Fruit fly (Drosophila melanogaster) whole organism, embryonic: ENCODE measurements around the gene Patsas.
A peak's percentile ranks its signal among the peaks of the same experiment; 100 is the strongest.

Experiments used
- Bdp1 ChIP-seq: fragments of 200-800 bp; sonication (Bioruptor generic); optimal IDR thresholded peaks from 3 replicates; lab custom pipeline; 2016; ENCODE audit warnings: missing biosample characterization, missing genetic modification characterization
- Blimp-1 ChIP-seq: fragments of 200-800 bp; sonication (Bioruptor generic); optimal IDR thresholded peaks from 3 replicates; lab custom pipeline; 2018; ENCODE audit warnings: missing biosample characterization, missing genetic modification characterization, mild to moderate bottlenecking, moderate library complexity, missing genetic modification reagents
- CG10267 ChIP-seq: fragments of 200-800 bp; sonication (Bioruptor generic); optimal IDR thresholded peaks from 2 replicates; lab custom pipeline; 2018; ENCODE audit warnings: missing biosample characterization, mild to moderate bottlenecking, missing genetic modification characterization, moderate library complexity
- CG10654 ChIP-seq: fragments of 200-800 bp; sonication (Bioruptor generic); optimal IDR thresholded peaks from 2 replicates; lab custom pipeline; 2016; ENCODE audit warnings: missing biosample characterization, missing genetic modification characterization
- CG10979 ChIP-seq: fragments of 200-800 bp; sonication (Bioruptor generic); optimal IDR thresholded peaks from 2 replicates; lab custom pipeline; 2018; ENCODE audit warnings: missing biosample characterization, mild to moderate bottlenecking, missing genetic modification characterization, moderate library complexity
- CG11247 ChIP-seq: fragments of 200-800 bp; sonication (Bioruptor generic); IDR thresholded peaks from 2 replicates; pipeline ENCODE4 v1.3.6; 2022; ENCODE audit warnings: missing biosample characterization, missing genetic modification characterization
- CG11560 ChIP-seq: fragments of 200-800 bp; sonication (Bioruptor generic); IDR thresholded peaks from 3 replicates; pipeline ENCODE4 v1.3.6; 2022; ENCODE audit warnings: missing biosample characterization, missing genetic modification characterization
- CG12769 ChIP-seq: fragments of 200-800 bp; sonication (Bioruptor generic); optimal IDR thresholded peaks from 2 replicates; lab custom pipeline; 2019; ENCODE audit warnings: missing biosample characterization, mild to moderate bottlenecking, missing genetic modification characterization, moderate library complexity
- CG13123 ChIP-seq: fragments of 200-800 bp; sonication (Bioruptor generic); optimal IDR thresholded peaks from 2 replicates; lab custom pipeline; 2016; ENCODE audit warnings: missing biosample characterization, missing genetic modification characterization
- CG14667 ChIP-seq: fragments of 200-800 bp; sonication (Bioruptor generic); IDR thresholded peaks from 2 replicates; pipeline ENCODE4 v1.3.6; 2022; ENCODE audit warnings: missing biosample characterization, missing genetic modification characterization
- CG14710 ChIP-seq: fragments of 200-800 bp; sonication (Bioruptor generic); optimal IDR thresholded peaks from 3 replicates; lab custom pipeline; 2019; ENCODE audit warnings: missing biosample characterization, mild to moderate bottlenecking, missing genetic modification characterization, moderate library complexity
- CG17361 ChIP-seq: fragments of 200-800 bp; sonication (Bioruptor generic); IDR thresholded peaks from 3 replicates; pipeline ENCODE4 v1.3.6; 2022; ENCODE audit warnings: missing biosample characterization, missing genetic modification characterization
- CG17829 ChIP-seq: fragments of 200-800 bp; optimal IDR thresholded peaks from 2 replicates; lab custom pipeline; 2019; ENCODE audit warnings: missing biosample characterization, mild to moderate bottlenecking, missing genetic modification characterization, moderate library complexity
- CG18619 ChIP-seq: fragments of 200-800 bp; sonication (Bioruptor generic); optimal IDR thresholded peaks from 3 replicates; lab custom pipeline; 2017; ENCODE audit warnings: missing biosample characterization, mild to moderate bottlenecking, missing genetic modification characterization
- CG2712 ChIP-seq: fragments of 200-800 bp; optimal IDR thresholded peaks from 3 replicates; lab custom pipeline; 2019; ENCODE audit warnings: missing biosample characterization, mild to moderate bottlenecking, missing genetic modification characterization, moderate library complexity
- CG30020 ChIP-seq: fragments of 200-800 bp; optimal IDR thresholded peaks from 2 replicates; lab custom pipeline; 2019; ENCODE audit warnings: missing biosample characterization, mild to moderate bottlenecking, missing genetic modification characterization, moderate library complexity
- CG31441 ChIP-seq: fragments of 200-800 bp; sonication (Bioruptor generic); IDR thresholded peaks from 2 replicates; pipeline ENCODE4 v1.3.6; 2022; ENCODE audit warnings: missing biosample characterization, missing genetic modification characterization
- CG32532 ChIP-seq: fragments of 200-800 bp; sonication (Bioruptor generic); IDR thresholded peaks from 2 replicates; pipeline ENCODE4 v1.3.6; 2022; ENCODE audit warnings: missing biosample characterization, missing genetic modification characterization
- CG3407 ChIP-seq: fragments of 200-800 bp; sonication (Bioruptor generic); optimal IDR thresholded peaks from 2 replicates; lab custom pipeline; 2018; ENCODE audit warnings: missing biosample characterization, mild to moderate bottlenecking, missing genetic modification characterization
- CG34422 ChIP-seq: fragments of 200-800 bp; sonication (Bioruptor generic); IDR thresholded peaks from 3 replicates; pipeline ENCODE4 v1.3.6; 2022; ENCODE audit warnings: missing biosample characterization, missing genetic modification characterization
- CG4404 ChIP-seq: fragments of 200-800 bp; sonication (Bioruptor generic); IDR thresholded peaks from 2 replicates; pipeline ENCODE4 v1.3.6; 2022; ENCODE audit warnings: missing biosample characterization, missing genetic modification characterization
- CG5953 ChIP-seq: fragments of 200-800 bp; sonication (Bioruptor generic); IDR thresholded peaks from 2 replicates; pipeline ENCODE4 v1.3.6; 2022; ENCODE audit warnings: missing biosample characterization, missing genetic modification characterization
- CG7987 ChIP-seq: fragments of 200-800 bp; sonication (Bioruptor generic); optimal IDR thresholded peaks from 2 replicates; lab custom pipeline; 2018; ENCODE audit warnings: missing biosample characterization, mild to moderate bottlenecking, missing genetic modification characterization, moderate library complexity
- CG8388 ChIP-seq: fragments of 200-800 bp; sonication (Bioruptor generic); optimal IDR thresholded peaks from 2 replicates; lab custom pipeline; 2019; ENCODE audit warnings: missing biosample characterization, mild to moderate bottlenecking, missing genetic modification characterization, moderate library complexity
- Ets97D ChIP-seq: fragments of 200-800 bp; sonication (Bioruptor generic); optimal IDR thresholded peaks from 3 replicates; lab custom pipeline; 2016; ENCODE audit warnings: missing biosample characterization, missing genetic modification characterization
- Fer2 ChIP-seq: fragments of 200-800 bp; sonication (Bioruptor generic); optimal IDR thresholded peaks from 2 replicates; lab custom pipeline; 2018; ENCODE audit warnings: missing biosample characterization, mild to moderate bottlenecking, missing genetic modification characterization, moderate library complexity
- HHEX ChIP-seq: fragments of 200-800 bp; sonication (Bioruptor generic); optimal IDR thresholded peaks from 3 replicates; lab custom pipeline; 2017; ENCODE audit warnings: missing biosample characterization, mild to moderate bottlenecking, missing genetic modification characterization, missing genetic modification reagents
- HLH54F ChIP-seq: fragments of 200-800 bp; sonication (Bioruptor generic); optimal IDR thresholded peaks from 3 replicates; lab custom pipeline; 2016; ENCODE audit warnings: missing biosample characterization, missing genetic modification characterization
- Hr78 ChIP-seq, 2 experiments: fragments of 200-800 bp in 1 of 2; fragments of >200 bp in 1 of 2; sonication (Bioruptor generic) in 1 of 2; optimal IDR thresholded peaks; 2 replicates each; lab custom pipeline; 2017 to 2019; ENCODE audit warnings: missing biosample characterization in 2 of 2, missing genetic modification characterization in 2 of 2, mild to moderate bottlenecking in 1 of 2, moderate library complexity in 1 of 2
- NC2α ChIP-seq: fragments of 200-800 bp; sonication (Bioruptor generic); optimal IDR thresholded peaks from 2 replicates; lab custom pipeline; 2016; ENCODE audit warnings: missing biosample characterization, missing genetic modification characterization
- Oli ChIP-seq: fragments of 200-800 bp; sonication (Bioruptor generic); optimal IDR thresholded peaks from 2 replicates; lab custom pipeline; 2018; ENCODE audit warnings: missing biosample characterization, mild to moderate bottlenecking, missing genetic modification characterization, moderate library complexity
- Six4 ChIP-seq: fragments of 200-800 bp; sonication (Bioruptor generic); optimal IDR thresholded peaks from 2 replicates; lab custom pipeline; 2016; ENCODE audit warnings: missing biosample characterization, missing genetic modification characterization
- Stat92E ChIP-seq, 3 experiments: fragments of >200 bp in 2 of 3; fragments of 200-800 bp in 1 of 3; sonication (Bioruptor generic) in 1 of 3; optimal IDR thresholded peaks; 2 replicates each; lab custom pipeline; 2017 to 2019; ENCODE audit warnings: missing biosample characterization in 3 of 3, missing genetic modification characterization in 3 of 3, mild to moderate bottlenecking in 1 of 3, moderate library complexity in 1 of 3
- bsh ChIP-seq, 2 experiments: fragments of 200-800 bp; sonication (Bioruptor generic); optimal IDR thresholded peaks; 2 replicates each; lab custom pipeline; 2017 to 2018; ENCODE audit warnings: mild to moderate bottlenecking in 2 of 2, missing biosample characterization in 2 of 2, missing genetic modification characterization in 2 of 2, moderate library complexity in 1 of 2
- cato ChIP-seq: fragments of 200-800 bp; sonication (Bioruptor generic); optimal IDR thresholded peaks from 2 replicates; lab custom pipeline; 2016; ENCODE audit warnings: missing biosample characterization, missing genetic modification characterization, borderline replicate concordance
- caup ChIP-seq: fragments of 200-800 bp; sonication (Bioruptor generic); optimal IDR thresholded peaks from 3 replicates; lab custom pipeline; 2017; ENCODE audit warnings: missing biosample characterization, mild to moderate bottlenecking, missing genetic modification characterization, moderate library complexity; ENCODE audit not compliant: severe bottlenecking
- cg ChIP-seq: fragments of 200-800 bp; sonication (Bioruptor generic); optimal IDR thresholded peaks from 3 replicates; lab custom pipeline; 2019; ENCODE audit warnings: missing biosample characterization, mild to moderate bottlenecking, missing genetic modification characterization, moderate library complexity
- eve ChIP-seq, 2 experiments: fragments of >200 bp; optimal IDR thresholded peaks; 2 replicates each; lab custom pipeline; 2017; ENCODE audit warnings: missing biosample characterization in 2 of 2, missing genetic modification characterization in 2 of 2
- gem ChIP-seq: fragments of 200-800 bp; sonication (Bioruptor generic); optimal IDR thresholded peaks from 2 replicates; lab custom pipeline; 2019; ENCODE audit warnings: missing biosample characterization, mild to moderate bottlenecking, missing genetic modification characterization, moderate library complexity
- h ChIP-seq: fragments of >200 bp; optimal IDR thresholded peaks from 2 replicates; lab custom pipeline; 2017
- ham ChIP-seq: fragments of 200-800 bp; sonication (Bioruptor generic); IDR thresholded peaks from 2 replicates; pipeline ENCODE4 v1.3.6; 2022; ENCODE audit warnings: missing biosample characterization, missing genetic modification characterization
- lov ChIP-seq, 2 experiments: fragments of 200-800 bp in 1 of 2; fragments of >200 bp in 1 of 2; sonication (Bioruptor generic) in 1 of 2; IDR thresholded peaks in 1 of 2; optimal IDR thresholded peaks in 1 of 2; 2 replicates in 1 of 2; 3 replicates in 1 of 2; pipeline versions ENCODE4 v1.3.6 to Lab custom; 2017 to 2022; ENCODE audit warnings: missing biosample characterization in 1 of 2, missing genetic modification characterization in 1 of 2
- mirr ChIP-seq: fragments of 200-800 bp; sonication (Bioruptor generic); optimal IDR thresholded peaks from 3 replicates; lab custom pipeline; 2018; ENCODE audit warnings: missing biosample characterization, mild to moderate bottlenecking, missing genetic modification characterization
- nmo ChIP-seq: fragments of 200-800 bp; sonication (Bioruptor generic); optimal IDR thresholded peaks from 2 replicates; lab custom pipeline; 2018; ENCODE audit warnings: missing biosample characterization, mild to moderate bottlenecking, missing genetic modification characterization, moderate library complexity
- pho ChIP-seq: fragments of 200-800 bp; sonication (Bioruptor generic); optimal IDR thresholded peaks from 2 replicates; lab custom pipeline; 2016; ENCODE audit warnings: missing biosample characterization, missing genetic modification characterization
- phol ChIP-seq: fragments of 200-800 bp; sonication (Bioruptor generic); optimal IDR thresholded peaks from 3 replicates; lab custom pipeline; 2018; ENCODE audit warnings: missing biosample characterization, mild to moderate bottlenecking, missing genetic modification characterization, moderate library complexity
- sob ChIP-seq: fragments of 200-800 bp; sonication (Bioruptor generic); IDR thresholded peaks from 2 replicates; pipeline ENCODE4 v1.3.6; 2022; ENCODE audit warnings: missing biosample characterization, missing genetic modification characterization
- tio ChIP-seq: fragments of 200-800 bp; sonication (Bioruptor generic); optimal IDR thresholded peaks from 2 replicates; lab custom pipeline; 2017; ENCODE audit warnings: missing biosample characterization, missing genetic modification characterization, inconsistent platforms
- trem ChIP-seq: fragments of 200-800 bp; optimal IDR thresholded peaks from 3 replicates; lab custom pipeline; 2019; ENCODE audit warnings: missing biosample characterization, mild to moderate bottlenecking, missing genetic modification characterization, moderate library complexity
- vfl ChIP-seq: fragments of 200-800 bp; sonication (Bioruptor generic); optimal IDR thresholded peaks from 2 replicates; lab custom pipeline; 2016; ENCODE audit warnings: missing biosample characterization, missing genetic modification characterization

Gene Patsas

dm6 chr2L:12115809-12116208, 12.7 kb upstream of the Patsas start (continued):
- TF ChIP-seq CG14710 (tag; lab: Kevin White, UChicago) = peak; percentile 33
- no peak for TF ChIP-seq Stat92E (GFP tag; optimal IDR thresholded peaks at IDR 0.05; lab: Kevin White, UChicago)
- TF ChIP-seq CG13123 (GFP tag; lab: Kevin White, UChicago) = no peak
- no peak for TF ChIP-seq CG4404 (GFP tag; lab: Robert Waterston, UW)
- no peak for TF ChIP-seq Hr78 (GFP tag; optimal IDR thresholded peaks at IDR 0.05; lab: Kevin White, UChicago)
- TF ChIP-seq Blimp-1 = peak; percentile 37
- TF ChIP-seq phol (tag; lab: Kevin White, UChicago) = peak; percentile 44
- TF ChIP-seq NC2α = no peak
- peak; percentile 21 for TF ChIP-seq nmo (GFP tag; lab: Kevin White, UChicago)
- TF ChIP-seq CG10979 (tag; lab: Kevin White, UChicago) = peak; percentile 56
- no peak for TF ChIP-seq CG5953
- no peak for TF ChIP-seq CG3407 (GFP tag; lab: Kevin White, UChicago)
- TF ChIP-seq CG11247 = no peak
- TF ChIP-seq CG10654 (GFP tag; lab: Kevin White, UChicago) = no peak
- TF ChIP-seq eve (GFP tag; optimal IDR thresholded peaks at IDR 0.05; lab: Kevin White, UChicago) = no peak
- no peak for TF ChIP-seq CG34422 (GFP tag; lab: Robert Waterston, UW)
- TF ChIP-seq Oli (tag; lab: Kevin White, UChicago) = no peak
- no peak for TF ChIP-seq sob (GFP tag; lab: Robert Waterston, UW)
- TF ChIP-seq CG32532 (GFP tag; lab: Robert Waterston, UW) = no peak
- no peak for TF ChIP-seq Fer2 (tag; lab: Kevin White, UChicago)
- no peak for TF ChIP-seq CG12769 (tag; lab: Kevin White, UChicago)
- no peak for TF ChIP-seq CG14667
- TF ChIP-seq pho (GFP tag; lab: Kevin White, UChicago) = no peak
- TF ChIP-seq lov (optimal IDR thresholded peaks at IDR 0.05; lab: Kevin White, UChicago) = no peak
- TF ChIP-seq lov (GFP tag; IDR thresholded peaks at IDR 0.05; lab: Robert Waterston, UW) = no peak
- peak; percentile 29 for TF ChIP-seq gem
- no peak for TF ChIP-seq vfl (GFP tag; lab: Kevin White, UChicago)
- TF ChIP-seq CG17829 (tag; lab: Kevin White, UChicago) = peak; percentile 13
- no peak for TF ChIP-seq Bdp1
- TF ChIP-seq CG8388 = peak; percentile 0
- TF ChIP-seq CG17361 (GFP tag; lab: Robert Waterston, UW) = peak; percentile 36; the same call in 1 of the 3 replicates
- TF ChIP-seq mirr = no peak
- TF ChIP-seq caup (GFP tag; lab: Kevin White, UChicago) = no peak
- TF ChIP-seq HLH54F (GFP tag; lab: Kevin White, UChicago) = no peak
- 0 out of 2 replicates have a peak, but pooled peaks have one; percentile 31 for TF ChIP-seq CG31441 (GFP tag; lab: Robert Waterston, UW)
- TF ChIP-seq h (lab: Kevin White, UChicago) = no peak
- TF ChIP-seq CG18619 (GFP tag; lab: Kevin White, UChicago) = no peak
- TF ChIP-seq HHEX (GFP tag; lab: Kevin White, UChicago) = no peak
- no peak for TF ChIP-seq cg
- no peak for TF ChIP-seq CG7987 (GFP tag; lab: Kevin White, UChicago)
- no peak for TF ChIP-seq Six4 (GFP tag; lab: Kevin White, UChicago)
- TF ChIP-seq CG30020 = no peak
- TF ChIP-seq tio (GFP tag; lab: Kevin White, UChicago) = no peak
- TF ChIP-seq CG11560 = no peak
- TF ChIP-seq bsh (GFP tag; optimal IDR thresholded peaks at IDR 0.05; lab: Kevin White, UChicago) = peak in 1 of 2 experiments; percentile 12
- peak; percentile 61 for TF ChIP-seq CG2712 (tag; lab: Kevin White, UChicago)
- peak; percentile 25 for TF ChIP-seq CG10267 (tag; lab: Kevin White, UChicago)
- TF ChIP-seq trem = peak; percentile 2
- TF ChIP-seq Ets97D (GFP tag; lab: Kevin White, UChicago) = no peak
- no peak for TF ChIP-seq cato (GFP tag; lab: Kevin White, UChicago)
- TF ChIP-seq ham (GFP tag; lab: Robert Waterston, UW) = no peak
